ENCODE assay signal across 1 fruit fly cellular context in the genomic region with DNA sequence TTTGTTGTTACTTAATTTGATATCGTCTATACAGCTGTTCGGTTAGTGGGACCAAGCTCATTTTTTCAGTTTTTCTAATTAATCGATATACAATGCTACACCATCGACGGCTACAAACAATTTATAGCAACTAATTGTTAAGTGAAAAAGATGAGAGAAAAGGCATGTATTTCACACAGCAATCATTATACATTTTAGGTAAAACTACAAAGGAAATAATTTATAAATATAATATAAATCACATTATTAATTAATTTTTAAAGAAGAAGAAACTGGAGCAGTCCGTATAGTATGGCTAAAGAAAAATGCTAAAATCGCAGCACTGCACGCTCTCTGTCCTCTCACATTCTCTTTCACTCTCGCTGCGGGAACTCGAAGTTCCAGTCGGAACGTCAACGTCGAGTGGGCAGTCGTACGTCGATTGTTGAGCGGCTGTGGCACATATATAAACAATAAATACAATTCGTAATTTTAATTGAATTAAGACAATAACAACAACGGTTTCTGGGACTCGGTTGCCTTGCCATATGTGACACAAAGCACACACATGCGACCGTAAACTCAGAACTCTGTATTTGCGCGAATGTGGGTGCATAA.
TF ChIP-seq lines count a peak whose summit lies in the region.

TSS of gene CG14450 (minus strand) at position 51 of the 597 bp plus-strand sequence.
TSS of gene CG11367 (plus strand) at position 373 of the 597 bp plus-strand sequence.

TF ChIP-seq in whole organism, embryonic, 481 proteins besides CTCF, POLR2A, EP300 and RAD21 (continued from another document and continues in another):
- peak; percentile 86 to 91 for TF ChIP-seq Trl (optimal IDR thresholded peaks at IDR 0.05; lab: Kevin White, UChicago)
- TF ChIP-seq Trl (GFP tag; optimal IDR thresholded peaks at IDR 0.05; lab: Kevin White, UChicago), result peak; percentile 0
- TF ChIP-seq D19A (tag; optimal IDR thresholded peaks at IDR 0.05; lab: Kevin White, UChicago), result peak; percentile 37
- TF ChIP-seq gcm2 (GFP tag; optimal IDR thresholded peaks at IDR 0.05; lab: Kevin White, UChicago), result no peak
- no peak for TF ChIP-seq Hand (GFP tag; optimal IDR thresholded peaks at IDR 0.05; lab: Kevin White, UChicago)
- no peak for TF ChIP-seq CG1792 (GFP tag; optimal IDR thresholded peaks at IDR 0.05; lab: Kevin White, UChicago)
- TF ChIP-seq scrt (GFP tag; optimal IDR thresholded peaks at IDR 0.05; lab: Kevin White, UChicago), result peak; percentile 16
- TF ChIP-seq Camta (GFP tag; optimal IDR thresholded peaks at IDR 0.05; lab: Kevin White, UChicago), result peak; percentile 9
- TF ChIP-seq CG6175 (GFP tag; IDR thresholded peaks at IDR 0.05; lab: Robert Waterston, UW), result no peak
- no peak for TF ChIP-seq Taf1 (GFP tag; IDR thresholded peaks at IDR 0.05; lab: Robert Waterston, UW)
- TF ChIP-seq CG2120 (GFP tag; optimal IDR thresholded peaks at IDR 0.05; lab: Kevin White, UChicago), result peak; percentile 10
- TF ChIP-seq trh (GFP tag; optimal IDR thresholded peaks at IDR 0.05; lab: Kevin White, UChicago), result no peak
- TF ChIP-seq Poxn (GFP tag; IDR thresholded peaks at IDR 0.05; lab: Robert Waterston, UW), result no peak
- TF ChIP-seq MESR4 (GFP tag; optimal IDR thresholded peaks at IDR 0.05; lab: Kevin White, UChicago), result peak; percentile 13
- TF ChIP-seq Nf-YA (GFP tag; IDR thresholded peaks at IDR 0.05; lab: Robert Waterston, UW), result no peak
- TF ChIP-seq vnd (GFP tag; IDR thresholded peaks at IDR 0.05; lab: Robert Waterston, UW; ENCODE audit: partially characterized antibody), result peak; percentile 48; the same call in 1 of the 3 replicates
- TF ChIP-seq Asciz (GFP tag; optimal IDR thresholded peaks at IDR 0.05; lab: Kevin White, UChicago), result peak; percentile 34
- 0 out of 2 replicates have a peak, but pooled peaks have one; percentile 33 for TF ChIP-seq nerfin-2 (GFP tag; IDR thresholded peaks at IDR 0.05; lab: Robert Waterston, UW; ENCODE audit: partially characterized antibody)
- TF ChIP-seq Lpt (GFP tag; optimal IDR thresholded peaks at IDR 0.05; lab: Kevin White, UChicago), result no peak
- TF ChIP-seq sr (GFP tag; IDR thresholded peaks at IDR 0.05; lab: Robert Waterston, UW), result peak; percentile 57; the same call in 1 of the 3 replicates
- TF ChIP-seq CG2678 (tag; optimal IDR thresholded peaks at IDR 0.05; lab: Kevin White, UChicago), result peak; percentile 6
- no peak for TF ChIP-seq schlank (tag; optimal IDR thresholded peaks at IDR 0.05; lab: Kevin White, UChicago)
- TF ChIP-seq MBD-R2 (GFP tag; IDR thresholded peaks at IDR 0.05; lab: Robert Waterston, UW), result 0 out of 2 replicates have a peak, but pooled peaks have one; percentile 36
- TF ChIP-seq croc (GFP tag; conservative IDR thresholded peaks at IDR 0.05; lab: Robert Waterston, UW), result no peak
- TF ChIP-seq so (GFP tag; IDR thresholded peaks at IDR 0.05; lab: Robert Waterston, UW), result no peak
- no peak for TF ChIP-seq CG12942 (GFP tag; optimal IDR thresholded peaks at IDR 0.05; lab: Kevin White, UChicago)
- TF ChIP-seq HLH54F (GFP tag; optimal IDR thresholded peaks at IDR 0.05; lab: Kevin White, UChicago), result no peak
- peak; percentile 18 for TF ChIP-seq Meics (GFP tag; optimal IDR thresholded peaks at IDR 0.05; lab: Kevin White, UChicago)
- no peak for TF ChIP-seq H2.0 (GFP tag; IDR thresholded peaks at IDR 0.05; lab: Robert Waterston, UW)
- TF ChIP-seq zfh2 (GFP tag; optimal IDR thresholded peaks at IDR 0.05; lab: Kevin White, UChicago), result no peak
- no peak for TF ChIP-seq CG8478 (optimal IDR thresholded peaks at IDR 0.05; lab: Kevin White, UChicago)
- no peak for TF ChIP-seq kah (GFP tag; optimal IDR thresholded peaks at IDR 0.05; lab: Kevin White, UChicago)
- peak; percentile 69 for TF ChIP-seq Nf-YC (tag; optimal IDR thresholded peaks at IDR 0.05; lab: Kevin White, UChicago)
- TF ChIP-seq CG15479 (GFP tag; optimal IDR thresholded peaks at IDR 0.05; lab: Kevin White, UChicago), result no peak
- TF ChIP-seq CG31388 (GFP tag; optimal IDR thresholded peaks at IDR 0.05; lab: Kevin White, UChicago), result no peak
- TF ChIP-seq CG4820 (GFP tag; optimal IDR thresholded peaks at IDR 0.05; lab: Kevin White, UChicago), result no peak
- peak; percentile 71 for TF ChIP-seq gfzf (GFP tag; optimal IDR thresholded peaks at IDR 0.05; lab: Kevin White, UChicago)
- TF ChIP-seq Hsf (GFP tag; optimal IDR thresholded peaks at IDR 0.05; lab: Kevin White, UChicago), result no peak
- TF ChIP-seq Six4 (GFP tag; optimal IDR thresholded peaks at IDR 0.05; lab: Kevin White, UChicago), result peak; percentile 13
- TF ChIP-seq Spps (tag; optimal IDR thresholded peaks at IDR 0.05; lab: Kevin White, UChicago), result no peak
- peak; percentile 30; the same call in 1 of the 2 replicates for TF ChIP-seq stc (GFP tag; IDR thresholded peaks at IDR 0.05; lab: Robert Waterston, UW)
- no peak for TF ChIP-seq sens-2 (GFP tag; IDR thresholded peaks at IDR 0.05; lab: Robert Waterston, UW)
- peak; percentile 63 for TF ChIP-seq Adf1 (GFP tag; IDR thresholded peaks at IDR 0.05; lab: Robert Waterston, UW)
- peak; percentile 23 for TF ChIP-seq CG18619 (GFP tag; optimal IDR thresholded peaks at IDR 0.05; lab: Kevin White, UChicago)
- TF ChIP-seq hth (optimal IDR thresholded peaks at IDR 0.05; lab: Kevin White, UChicago), result no peak
- TF ChIP-seq dysf (GFP tag; IDR thresholded peaks at IDR 0.05; lab: Robert Waterston, UW), result no peak
- TF ChIP-seq CG5953 (GFP tag; IDR thresholded peaks at IDR 0.05; lab: Robert Waterston, UW), result no peak
- TF ChIP-seq CG8089 (GFP tag; optimal IDR thresholded peaks at IDR 0.05; lab: Kevin White, UChicago), result no peak
- TF ChIP-seq bab2 (GFP tag; optimal IDR thresholded peaks at IDR 0.05; lab: Kevin White, UChicago), result no peak
- TF ChIP-seq Sox100B (GFP tag; optimal IDR thresholded peaks at IDR 0.05; lab: Kevin White, UChicago), result peak; percentile 39
- peak; percentile 94 for TF ChIP-seq kni (GFP tag; optimal IDR thresholded peaks at IDR 0.05; lab: Kevin White, UChicago)
- no peak for TF ChIP-seq CG4282 (GFP tag; optimal IDR thresholded peaks at IDR 0.05; lab: Kevin White, UChicago)
- TF ChIP-seq Lhr (GFP tag; optimal IDR thresholded peaks at IDR 0.05; lab: Kevin White, UChicago), result peak; percentile 8
- peak; percentile 20 for TF ChIP-seq CG13296 (GFP tag; optimal IDR thresholded peaks at IDR 0.05; lab: Kevin White, UChicago)
- TF ChIP-seq CG8765 (GFP tag; IDR thresholded peaks at IDR 0.05; lab: Robert Waterston, UW), result no peak
- peak; percentile 20 for TF ChIP-seq CG15696 (tag; optimal IDR thresholded peaks at IDR 0.05; lab: Kevin White, UChicago)
- TF ChIP-seq B-H2 (GFP tag; optimal IDR thresholded peaks at IDR 0.05; lab: Kevin White, UChicago), result peak; percentile 41
- TF ChIP-seq Hmr (GFP tag; optimal IDR thresholded peaks at IDR 0.05; lab: Kevin White, UChicago), result peak; percentile 11
- peak; percentile 24 for TF ChIP-seq gcm (GFP tag; optimal IDR thresholded peaks at IDR 0.05; lab: Kevin White, UChicago)
- peak; percentile 2 for TF ChIP-seq CG7556 (GFP tag; optimal IDR thresholded peaks at IDR 0.05; lab: Kevin White, UChicago)
- TF ChIP-seq Dref (GFP tag; IDR thresholded peaks at IDR 0.05; lab: Robert Waterston, UW), result peak; percentile 61
- peak; percentile 46 for TF ChIP-seq Dek (tag; optimal IDR thresholded peaks at IDR 0.05; lab: Kevin White, UChicago)
- TF ChIP-seq fd3F (GFP tag; optimal IDR thresholded peaks at IDR 0.05; lab: Kevin White, UChicago), result no peak
- TF ChIP-seq Tbp (GFP tag; optimal IDR thresholded peaks at IDR 0.05; lab: Kevin White, UChicago), result no peak
- no peak for TF ChIP-seq CG8944 (GFP tag; optimal IDR thresholded peaks at IDR 0.05; lab: Kevin White, UChicago)
- no peak for TF ChIP-seq NC2β (GFP tag; optimal IDR thresholded peaks at IDR 0.05; lab: Kevin White, UChicago)
- TF ChIP-seq lbe (GFP tag; optimal IDR thresholded peaks at IDR 0.05; lab: Kevin White, UChicago), result peak; percentile 66
- TF ChIP-seq ash1 (GFP tag; optimal IDR thresholded peaks at IDR 0.05; lab: Kevin White, UChicago), result no peak
- no peak for TF ChIP-seq Atf-2 (GFP tag; optimal IDR thresholded peaks at IDR 0.05; lab: Kevin White, UChicago)
- no peak for TF ChIP-seq Bteb2 (GFP tag; optimal IDR thresholded peaks at IDR 0.05; lab: Kevin White, UChicago)
- TF ChIP-seq CG13287 (GFP tag; IDR thresholded peaks at IDR 0.05; lab: Robert Waterston, UW; ENCODE audit: partially characterized antibody), result peak; percentile 79
- no peak for TF ChIP-seq CG11093 (GFP tag; IDR thresholded peaks at IDR 0.05; lab: Robert Waterston, UW)
- no peak for TF ChIP-seq CG7928 (GFP tag; optimal IDR thresholded peaks at IDR 0.05; lab: Kevin White, UChicago)
- peak; percentile 2 for TF ChIP-seq CG1233 (GFP tag; optimal IDR thresholded peaks at IDR 0.05; lab: Kevin White, UChicago)
- TF ChIP-seq Aef1 (GFP tag; IDR thresholded peaks at IDR 0.05; lab: Robert Waterston, UW), result no peak
- TF ChIP-seq yki (optimal IDR thresholded peaks at IDR 0.05; lab: Kevin White, UChicago), result peak; percentile 7
- peak; percentile 81 for TF ChIP-seq Med (GFP tag; lab: Kevin White, UChicago)
- no peak for TF ChIP-seq NFAT (GFP tag; IDR thresholded peaks at IDR 0.05; lab: Robert Waterston, UW)
- no peak for TF ChIP-seq CG16863 (GFP tag; optimal IDR thresholded peaks at IDR 0.05; lab: Kevin White, UChicago)
- TF ChIP-seq CG14050 (GFP tag; IDR thresholded peaks at IDR 0.05; lab: Robert Waterston, UW), result no peak
- peak; percentile 62 for TF ChIP-seq HLH4C (GFP tag; IDR thresholded peaks at IDR 0.05; lab: Robert Waterston, UW; ENCODE audit: partially characterized antibody)
- no peak for TF ChIP-seq CG17612 (GFP tag; IDR thresholded peaks at IDR 0.05; lab: Robert Waterston, UW)
- peak; percentile 57; the same call in 2 of the 3 replicates for TF ChIP-seq ci (GFP tag; IDR thresholded peaks at IDR 0.05; lab: Robert Waterston, UW)
- peak; percentile 78 for TF ChIP-seq CG10267 (tag; optimal IDR thresholded peaks at IDR 0.05; lab: Kevin White, UChicago)
- peak; percentile 19; the same call in 1 of the 2 replicates for TF ChIP-seq Rfx (GFP tag; IDR thresholded peaks at IDR 0.05; lab: Robert Waterston, UW)
- TF ChIP-seq CG15601 (tag; optimal IDR thresholded peaks at IDR 0.05; lab: Kevin White, UChicago), result peak; percentile 34
- TF ChIP-seq CG17385 (GFP tag; optimal IDR thresholded peaks at IDR 0.05; lab: Kevin White, UChicago), result peak; percentile 94
- TF ChIP-seq salm (tag; optimal IDR thresholded peaks at IDR 0.05; lab: Kevin White, UChicago), result peak; percentile 39
- TF ChIP-seq CG9797 (GFP tag; optimal IDR thresholded peaks at IDR 0.05; lab: Kevin White, UChicago), result peak; percentile 66
- TF ChIP-seq sob (GFP tag; IDR thresholded peaks at IDR 0.05; lab: Robert Waterston, UW), result no peak
- TF ChIP-seq CG17359 (tag; optimal IDR thresholded peaks at IDR 0.05; lab: Kevin White, UChicago), result peak; percentile 18
- no peak for TF ChIP-seq otp (GFP tag; IDR thresholded peaks at IDR 0.05; lab: Robert Waterston, UW)
- peak; percentile 29; the same call in 1 of the 2 replicates for TF ChIP-seq Xrp1 (GFP tag; IDR thresholded peaks at IDR 0.05; lab: Robert Waterston, UW)
- TF ChIP-seq sd (tag; optimal IDR thresholded peaks at IDR 0.05; lab: Kevin White, UChicago), result peak; percentile 30
- no peak for TF ChIP-seq CG11085 (GFP tag; IDR thresholded peaks at IDR 0.05; lab: Robert Waterston, UW)
- no peak for TF ChIP-seq CG2199 (GFP tag; IDR thresholded peaks at IDR 0.05; lab: Robert Waterston, UW)
- peak; percentile 27; the same call in 1 of the 2 replicates for TF ChIP-seq CG4360 (GFP tag; IDR thresholded peaks at IDR 0.05; lab: Robert Waterston, UW)
- TF ChIP-seq dmrt99B (tag; optimal IDR thresholded peaks at IDR 0.05; lab: Kevin White, UChicago), result no peak
- TF ChIP-seq CG34224 (GFP tag; IDR thresholded peaks at IDR 0.05; lab: Robert Waterston, UW; ENCODE audit: partially characterized antibody), result peak; percentile 18; the same call in 1 of the 3 replicates
- TF ChIP-seq CG2712 (tag; optimal IDR thresholded peaks at IDR 0.05; lab: Kevin White, UChicago), result peak; percentile 59
- TF ChIP-seq oc (tag; optimal IDR thresholded peaks at IDR 0.05; lab: Kevin White, UChicago), result no peak
- peak; percentile 24 for TF ChIP-seq ATbp (GFP tag; optimal IDR thresholded peaks at IDR 0.05; lab: Kevin White, UChicago)
- no peak for TF ChIP-seq bbx (GFP tag; IDR thresholded peaks at IDR 0.05; lab: Robert Waterston, UW; ENCODE audit: partially characterized antibody)
- no peak for TF ChIP-seq Antp (GFP tag; optimal IDR thresholded peaks at IDR 0.05; lab: Kevin White, UChicago)
- peak; percentile 3 for TF ChIP-seq wek (GFP tag; optimal IDR thresholded peaks at IDR 0.05; lab: Kevin White, UChicago)
- TF ChIP-seq pum (GFP tag; optimal IDR thresholded peaks at IDR 0.05; lab: Kevin White, UChicago), result no peak
- no peak for TF ChIP-seq CG5245 (GFP tag; optimal IDR thresholded peaks at IDR 0.05; lab: Kevin White, UChicago)
- TF ChIP-seq CG3838 (GFP tag; optimal IDR thresholded peaks at IDR 0.05; lab: Kevin White, UChicago), result peak; percentile 12
- peak; percentile 40; the same call in 1 of the 2 replicates for TF ChIP-seq CG9932 (GFP tag; IDR thresholded peaks at IDR 0.05; lab: Robert Waterston, UW)
- no peak for TF ChIP-seq eyg (GFP tag; optimal IDR thresholded peaks at IDR 0.05; lab: Kevin White, UChicago)
- no peak for TF ChIP-seq CG30431 (GFP tag; optimal IDR thresholded peaks at IDR 0.05; lab: Kevin White, UChicago)
- TF ChIP-seq CG10543 (GFP tag; optimal IDR thresholded peaks at IDR 0.05; lab: Kevin White, UChicago), result peak; percentile 61
- TF ChIP-seq CG8281 (tag; optimal IDR thresholded peaks at IDR 0.05; lab: Kevin White, UChicago), result no peak
- no peak for TF ChIP-seq CG4404 (GFP tag; IDR thresholded peaks at IDR 0.05; lab: Robert Waterston, UW)
- no peak for TF ChIP-seq CG13123 (GFP tag; optimal IDR thresholded peaks at IDR 0.05; lab: Kevin White, UChicago)
- TF ChIP-seq unc-4 (GFP tag; IDR thresholded peaks at IDR 0.05; lab: Robert Waterston, UW; ENCODE audit: partially characterized antibody), result peak; percentile 76
- TF ChIP-seq Hr39 (optimal IDR thresholded peaks at IDR 0.05; lab: Kevin White, UChicago), result no peak
- no peak for TF ChIP-seq CG15073 (GFP tag; optimal IDR thresholded peaks at IDR 0.05; lab: Kevin White, UChicago)
- peak; percentile 43 to 92 for TF ChIP-seq crp (GFP tag; optimal IDR thresholded peaks at IDR 0.05; lab: Kevin White, UChicago)
- TF ChIP-seq CG13424 (tag; optimal IDR thresholded peaks at IDR 0.05; lab: Kevin White, UChicago), result peak; percentile 49
- TF ChIP-seq CG30020 (tag; optimal IDR thresholded peaks at IDR 0.05; lab: Kevin White, UChicago), result peak; percentile 78
- peak; percentile 77 for TF ChIP-seq Scr (GFP tag; IDR thresholded peaks at IDR 0.05; lab: Robert Waterston, UW; ENCODE audit: partially characterized antibody)
- peak; percentile 68 for TF ChIP-seq CG8924 (tag; optimal IDR thresholded peaks at IDR 0.05; lab: Kevin White, UChicago)
- TF ChIP-seq CG12299 (tag; optimal IDR thresholded peaks at IDR 0.05; lab: Kevin White, UChicago), result peak; percentile 47
- peak; percentile 30 for TF ChIP-seq zen (tag; optimal IDR thresholded peaks at IDR 0.05; lab: Kevin White, UChicago)
